Fruit fly (Drosophila melanogaster) whole organism, embryonic: Measurements from ENCODE around the gene CG5003.

Source experiments
- CG3163 ChIP-seq: fragments of 200-800 bp; sonication (Bioruptor generic); optimal IDR thresholded peaks from 3 replicates; lab custom pipeline; 2016; ENCODE audit warnings: missing biosample characterization, missing genetic modification characterization
- CHES-1-like ChIP-seq: fragments of 200-800 bp; sonication (Bioruptor generic); optimal IDR thresholded peaks from 2 replicates; lab custom pipeline; 2016; ENCODE audit warnings: missing biosample characterization, missing genetic modification characterization
- Lim3 ChIP-seq: fragments of 200-800 bp; sonication (Bioruptor generic); IDR thresholded peaks from 2 replicates; pipeline ENCODE4 v1.3.6; 2022; ENCODE audit warnings: missing biosample characterization, missing genetic modification characterization
- bowl ChIP-seq: fragments of 200-800 bp; sonication (Bioruptor generic); IDR thresholded peaks from 2 replicates; pipeline ENCODE4 v1.3.6; 2022; ENCODE audit warnings: missing biosample characterization, missing genetic modification characterization
- fd96Cb ChIP-seq: fragments of 200-800 bp; sonication (Bioruptor generic); optimal IDR thresholded peaks from 2 replicates; lab custom pipeline; 2018; ENCODE audit warnings: missing biosample characterization, mild to moderate bottlenecking, missing genetic modification characterization, moderate library complexity

DNA sequence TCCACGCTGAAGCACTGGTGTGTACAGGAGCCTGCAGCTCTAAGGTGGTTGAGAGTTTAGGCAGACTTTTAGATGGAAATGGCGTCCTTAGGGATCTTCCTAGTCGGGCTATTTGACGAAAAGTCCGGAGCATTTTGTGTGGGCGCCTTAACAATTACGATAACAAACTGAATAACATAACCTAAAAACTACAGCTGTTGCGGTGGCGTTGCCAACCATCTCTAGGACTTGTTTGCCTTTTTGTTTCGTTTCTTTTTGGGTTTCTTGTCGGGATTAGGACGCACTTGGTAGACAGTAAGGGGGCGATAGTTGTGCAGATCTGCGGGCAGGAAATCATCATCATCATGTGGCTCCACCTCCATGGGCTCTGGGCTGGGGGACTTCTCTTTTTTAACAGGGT is 41.7 kb upstream of the CG5003 start:
- TF ChIP-seq fd96Cb (tag; lab: Kevin White, UChicago) = no peak
- TF ChIP-seq bowl (GFP tag; lab: Robert Waterston, UW) = no peak
- TF ChIP-seq CG3163 (GFP tag; lab: Kevin White, UChicago) = no peak
- no peak for TF ChIP-seq CHES-1-like (GFP tag; lab: Kevin White, UChicago)
- TF ChIP-seq Lim3 (GFP tag; lab: Robert Waterston, UW) = no peak
